ENCODE assay signal across 1 worm cellular context in the genomic region with DNA sequence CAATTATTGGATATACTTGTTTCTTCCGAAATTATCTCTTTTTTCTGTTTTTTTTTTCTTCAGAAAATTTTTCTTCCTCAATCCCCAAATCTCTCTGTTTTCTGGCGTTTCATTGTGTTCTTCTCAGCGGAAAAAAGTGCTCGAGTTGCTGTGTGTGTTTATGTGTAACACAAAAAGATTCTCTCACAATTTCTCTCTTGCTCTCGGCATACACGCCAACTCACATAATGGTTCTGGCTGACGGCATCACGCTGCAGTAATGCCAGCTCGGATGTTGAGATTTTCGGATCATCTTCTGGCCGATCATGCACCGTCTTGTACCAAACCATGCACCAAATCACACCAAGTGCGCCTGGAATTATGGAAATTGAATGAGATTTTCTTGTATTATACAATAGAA.
TF ChIP-seq lines count a peak whose summit lies in the region.

No protein-coding gene starts in this region.

TF ChIP-seq in whole organism, L1 larva, 84 proteins besides CTCF, POLR2A, EP300 and RAD21 (continued from another document):
- TF ChIP-seq grh-1 (GFP tag; IDR thresholded peaks at IDR 0.05; lab: Robert Waterston, UW): no peak
- no peak for TF ChIP-seq unc-98 (GFP tag; IDR thresholded peaks at IDR 0.05; lab: Robert Waterston, UW)
- peak; percentile 28 for TF ChIP-seq pag-3 (tag; optimal IDR thresholded peaks at IDR 0.05; lab: Kevin White, UChicago; ENCODE audit: borderline replicate concordance, insufficient read depth)
- no peak for TF ChIP-seq unc-86 (tag; optimal IDR thresholded peaks at IDR 0.05; lab: Kevin White, UChicago)
- TF ChIP-seq alr-1 (tag; optimal IDR thresholded peaks at IDR 0.05; lab: Kevin White, UChicago; ENCODE audit: borderline replicate concordance): no peak
- peak; percentile 44 for TF ChIP-seq dsc-1 (tag; optimal IDR thresholded peaks at IDR 0.05; lab: Kevin White, UChicago)
- TF ChIP-seq ceh-63 (GFP tag; optimal IDR thresholded peaks at IDR 0.05; lab: Kevin White, UChicago): no peak
- no peak for TF ChIP-seq isw-1 (GFP tag; IDR thresholded peaks at IDR 0.05; lab: Robert Waterston, UW)
- no peak for TF ChIP-seq nhr-20 (tag; optimal IDR thresholded peaks at IDR 0.05; lab: Kevin White, UChicago)
TF ChIP-seq in whole organism, L1 larva: peak in this region for 8.
